Worm (Caenorhabditis elegans) whole organism, mixed stage, embryonic: ENCODE results near the gene gon-14.

Experiments used
- ces-1 ChIP-seq: fragments of 150-350 bp; optimal IDR thresholded peaks from 2 replicates; lab custom pipeline; 2014; ENCODE audit warnings: missing biosample characterization, missing genetic modification reagents, missing genetic modification characterization
- lsy-2 ChIP-seq: fragments of 150-350 bp; optimal IDR thresholded peaks from 2 replicates; lab custom pipeline; 2014; ENCODE audit warnings: missing biosample characterization, missing genetic modification characterization
- nhr-12 ChIP-seq: fragments of 150-350 bp; optimal IDR thresholded peaks from 2 replicates; lab custom pipeline; 2014; ENCODE audit warnings: missing biosample characterization, missing genetic modification characterization
- nhr-237 ChIP-seq: fragments of 150-350 bp; optimal IDR thresholded peaks from 2 replicates; lab custom pipeline; 2014; ENCODE audit warnings: missing biosample characterization, missing genetic modification characterization
- pha-4 ChIP-seq: fragments of 150-350 bp; optimal IDR thresholded peaks from 2 replicates; lab custom pipeline; 2018; ENCODE audit warnings: missing biosample characterization, missing genetic modification reagents, missing genetic modification characterization
- snpc-4 ChIP-seq: fragments of 150-350 bp; optimal IDR thresholded peaks from 2 replicates; lab custom pipeline; 2014; ENCODE audit warnings: missing biosample characterization, missing genetic modification characterization
- sptf-1 ChIP-seq: sonication (generic microtip); optimal IDR thresholded peaks from 2 replicates; lab custom pipeline; 2017; ENCODE audit warnings: mild to moderate bottlenecking, missing genetic modification characterization, moderate library complexity, missing compliant biosample characterization
- unc-120 ChIP-seq: sonication (generic microtip); optimal IDR thresholded peaks from 2 replicates; lab custom pipeline; 2017; ENCODE audit warnings: missing genetic modification characterization, missing compliant biosample characterization; ENCODE audit not compliant: poor library complexity, severe bottlenecking

DNA sequence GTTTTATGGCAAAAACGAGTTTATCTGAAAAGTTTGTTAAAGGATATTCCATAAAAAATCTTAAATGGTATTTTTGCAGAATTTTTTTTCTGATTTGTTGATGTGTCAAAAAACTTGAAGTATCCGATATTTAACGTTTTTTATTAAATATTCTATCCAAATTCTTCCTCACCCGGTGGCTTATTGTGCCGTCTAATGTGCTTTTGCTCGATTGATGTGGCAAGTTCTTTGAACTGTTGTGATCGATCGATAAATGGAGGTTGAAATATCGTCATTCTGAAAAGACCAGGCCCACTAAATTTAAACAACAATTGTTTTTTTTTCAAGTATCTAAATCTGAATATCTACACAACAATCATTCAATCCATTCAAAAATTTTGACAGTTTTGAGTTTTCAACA, 44.2 kb upstream of the gon-14 start, which contains the start of gene syx-18:
- TF ChIP-seq snpc-4 (tag; lab: Kevin White, UChicago) (no peak), pha-4 (no peak), unc-120 (no peak), ces-1 (GFP tag; lab: Kevin White, UChicago) (no peak), nhr-12 (no peak), sptf-1 (no peak), lsy-2 (tag; lab: Kevin White, UChicago) (no peak), nhr-237 (no peak)
